Worm (Caenorhabditis elegans) whole organism, young adult: ENCODE results near the gene vha-7.

Experiments used
- B0035.1 ChIP-seq: sonication (generic microtip); optimal IDR thresholded peaks from 2 replicates; lab custom pipeline; 2016; ENCODE audit warnings: missing genetic modification characterization, mild to moderate bottlenecking, missing compliant biosample characterization, missing genotype, missing genetic modification reagents
- B0261.1 ChIP-seq: sonication (generic microtip); optimal IDR thresholded peaks from 2 replicates; lab custom pipeline; 2016; ENCODE audit warnings: mild to moderate bottlenecking, missing genetic modification characterization, moderate library complexity, missing compliant biosample characterization
- B0336.3 ChIP-seq: fragments of 200-800 bp; sonication (Bioruptor generic); IDR thresholded peaks from 2 replicates; pipeline ENCODE4 v1.3.6; 2022; ENCODE audit warnings: missing genetic modification characterization, missing compliant biosample characterization
- C17E4.6 ChIP-seq: fragments of 200-800 bp; sonication (Bioruptor generic); IDR thresholded peaks from 2 replicates; pipeline ENCODE4 v1.3.6; 2022; ENCODE audit warnings: missing genetic modification reagents, missing genetic modification characterization, missing compliant biosample characterization
- F10E7.11 ChIP-seq: sonication (generic microtip); optimal IDR thresholded peaks from 2 replicates; lab custom pipeline; 2017; ENCODE audit warnings: mild to moderate bottlenecking, missing genetic modification characterization, moderate library complexity, missing compliant biosample characterization
- F55B11.4 ChIP-seq: sonication (generic microtip); optimal IDR thresholded peaks from 2 replicates; lab custom pipeline; 2016; ENCODE audit warnings: missing compliant biosample characterization, missing genetic modification characterization, borderline replicate concordance; ENCODE audit not compliant: insufficient read depth
- K12H6.12 ChIP-seq: fragments of 200-800 bp; sonication (Bioruptor generic); optimal IDR thresholded peaks from 2 replicates; lab custom pipeline; 2018; ENCODE audit warnings: mild to moderate bottlenecking, missing genetic modification characterization, missing compliant biosample characterization
- Y53F4B.3 ChIP-seq: fragments of 200-800 bp; sonication (Bioruptor generic); IDR thresholded peaks from 2 replicates; pipeline ENCODE4 v1.3.6; 2022; ENCODE audit warnings: missing genetic modification reagents, missing genetic modification characterization, missing compliant biosample characterization
- Y79H2A.3 ChIP-seq: fragments of 200-800 bp; sonication (Bioruptor generic); conservative IDR thresholded peaks from 2 replicates; pipeline ENCODE4 v1.3.6; 2022; ENCODE audit warnings: missing genetic modification reagents, missing genetic modification characterization, missing compliant biosample characterization
- Y95B8A.8 ChIP-seq: fragments of 200-800 bp; sonication (Bioruptor generic); IDR thresholded peaks from 2 replicates; pipeline ENCODE4 v1.3.6; 2022; ENCODE audit warnings: missing genetic modification reagents, missing genetic modification characterization, missing compliant biosample characterization
- aptf-2 ChIP-seq: fragments of 200-800 bp; sonication (Bioruptor generic); conservative IDR thresholded peaks from 2 replicates; pipeline ENCODE4 v1.3.6; 2022; ENCODE audit warnings: missing genetic modification reagents, missing genetic modification characterization, missing compliant biosample characterization
- attf-3 ChIP-seq: fragments of 200-800 bp; sonication (Bioruptor generic); conservative IDR thresholded peaks from 2 replicates; pipeline ENCODE4 v1.3.6; 2022; ENCODE audit warnings: missing genetic modification reagents, missing genetic modification characterization, missing compliant biosample characterization
- attf-5 ChIP-seq: fragments of 200-800 bp; sonication (Bioruptor generic); optimal IDR thresholded peaks from 2 replicates; lab custom pipeline; 2018; ENCODE audit warnings: mild to moderate bottlenecking, missing genetic modification characterization, missing compliant biosample characterization
- attf-6 ChIP-seq: fragments of 200-800 bp; sonication (Bioruptor generic); IDR thresholded peaks from 2 replicates; pipeline ENCODE4 v1.3.6; 2022; ENCODE audit warnings: missing genetic modification reagents, missing genetic modification characterization, missing compliant biosample characterization
- bed-1 ChIP-seq: fragments of 200-800 bp; sonication (Bioruptor generic); IDR thresholded peaks from 2 replicates; pipeline ENCODE4 v1.3.6; 2022; ENCODE audit warnings: missing genetic modification reagents, missing genetic modification characterization, missing compliant biosample characterization
- ccch-3 ChIP-seq: fragments of 200-800 bp; sonication (Bioruptor generic); optimal IDR thresholded peaks from 2 replicates; lab custom pipeline; 2018; ENCODE audit warnings: mild to moderate bottlenecking, missing genetic modification characterization, missing compliant biosample characterization
- cebp-1 ChIP-seq, 2 experiments: fragments of 200-800 bp in 1 of 2; sonication (Bioruptor generic) in 1 of 2; sonication (generic microtip) in 1 of 2; IDR thresholded peaks in 1 of 2; optimal IDR thresholded peaks in 1 of 2; 2 replicates each; pipeline versions ENCODE4 v1.3.6 to Lab custom; 2017 to 2022; ENCODE audit warnings: missing compliant biosample characterization in 2 of 2, missing genetic modification characterization in 2 of 2, mild to moderate bottlenecking in 1 of 2, missing genetic modification reagents in 1 of 2, moderate library complexity in 1 of 2
- ceh-91 ChIP-seq: fragments of 200-800 bp; sonication (Bioruptor generic); IDR thresholded peaks from 2 replicates; pipeline ENCODE4 v1.3.6; 2022; ENCODE audit warnings: missing genetic modification reagents, missing genetic modification characterization, missing compliant biosample characterization
- chd-7 ChIP-seq: sonication (generic microtip); optimal IDR thresholded peaks from 2 replicates; lab custom pipeline; 2016; ENCODE audit warnings: mild to moderate bottlenecking, missing genetic modification characterization, moderate library complexity, missing compliant biosample characterization
- dox-1 ChIP-seq: fragments of 200-800 bp; sonication (Bioruptor generic); IDR thresholded peaks from 2 replicates; pipeline ENCODE4 v1.3.6; 2022; ENCODE audit warnings: missing genetic modification reagents, missing genetic modification characterization, missing compliant biosample characterization
- dpff-1 ChIP-seq: sonication (generic microtip); optimal IDR thresholded peaks from 2 replicates; lab custom pipeline; 2017; ENCODE audit warnings: mild to moderate bottlenecking, missing genetic modification characterization, missing compliant biosample characterization
- dpl-1 ChIP-seq: fragments of 150-350 bp; optimal IDR thresholded peaks from 2 replicates; lab custom pipeline; 2014; ENCODE audit warnings: missing biosample characterization, missing genetic modification reagents, missing genetic modification characterization
- efl-1 ChIP-seq: fragments of 150-350 bp; optimal IDR thresholded peaks from 2 replicates; lab custom pipeline; 2014; ENCODE audit warnings: missing biosample characterization, missing genetic modification reagents, missing genetic modification characterization
- egl-18 ChIP-seq: fragments of 200-800 bp; sonication (Bioruptor generic); IDR thresholded peaks from 2 replicates; pipeline ENCODE4 v1.3.6; 2022; ENCODE audit warnings: missing genetic modification reagents, missing genetic modification characterization, missing compliant biosample characterization
- him-1 ChIP-seq: sonication (generic microtip); optimal IDR thresholded peaks from 2 replicates; lab custom pipeline; 2016; ENCODE audit warnings: missing genotype, missing genetic modification reagents, missing genetic modification characterization, missing compliant biosample characterization
- hlh-26 ChIP-seq: fragments of 200-800 bp; sonication (Bioruptor generic); conservative IDR thresholded peaks from 2 replicates; pipeline ENCODE4 v1.3.6; 2022; ENCODE audit warnings: missing genetic modification reagents, missing genetic modification characterization, missing compliant biosample characterization
- hrde-1 ChIP-seq: sonication (generic microtip); optimal IDR thresholded peaks from 2 replicates; lab custom pipeline; 2016; ENCODE audit warnings: missing genetic modification characterization, mild to moderate bottlenecking, missing compliant biosample characterization, moderate library complexity, missing genotype, missing genetic modification reagents, borderline replicate concordance
- let-526 ChIP-seq: fragments of 200-800 bp; sonication (Bioruptor generic); IDR thresholded peaks from 2 replicates; pipeline ENCODE4 v1.3.6; 2022; ENCODE audit warnings: missing genetic modification reagents, missing genetic modification characterization, missing compliant biosample characterization
- lin-54 ChIP-seq: fragments of 200-800 bp; sonication (Bioruptor generic); optimal IDR thresholded peaks from 2 replicates; lab custom pipeline; 2018; ENCODE audit warnings: mild to moderate bottlenecking, missing genetic modification characterization, missing compliant biosample characterization
- madf-10 ChIP-seq: sonication (generic microtip); optimal IDR thresholded peaks from 2 replicates; lab custom pipeline; 2016; ENCODE audit warnings: mild to moderate bottlenecking, missing genetic modification characterization, missing compliant biosample characterization
- mcd-1 ChIP-seq: fragments of 200-800 bp; sonication (Bioruptor generic); IDR thresholded peaks from 2 replicates; pipeline ENCODE4 v1.3.6; 2022; ENCODE audit warnings: missing genetic modification reagents, missing genetic modification characterization, missing compliant biosample characterization
- mxl-1 ChIP-seq: sonication (generic microtip); optimal IDR thresholded peaks from 2 replicates; lab custom pipeline; 2016; ENCODE audit warnings: missing genetic modification characterization, missing compliant biosample characterization
- nfya-1 ChIP-seq: sonication (generic microtip); optimal IDR thresholded peaks from 2 replicates; lab custom pipeline; 2017; ENCODE audit warnings: antibody characterized with exemption, missing compliant biosample characterization, missing genetic modification characterization, borderline replicate concordance; ENCODE audit not compliant: insufficient read depth
- nfyb-1 ChIP-seq: fragments of 200-800 bp; sonication (Bioruptor generic); IDR thresholded peaks from 2 replicates; pipeline ENCODE4 v1.3.6; 2022; ENCODE audit warnings: missing genetic modification reagents, missing genetic modification characterization, missing compliant biosample characterization
- nhr-179 ChIP-seq: sonication (generic microtip); optimal IDR thresholded peaks from 2 replicates; lab custom pipeline; 2016; ENCODE audit warnings: mild to moderate bottlenecking, missing genetic modification characterization, missing compliant biosample characterization
- nhr-80 ChIP-seq: sonication (generic microtip); optimal IDR thresholded peaks from 2 replicates; lab custom pipeline; 2016; ENCODE audit warnings: missing genetic modification characterization, missing compliant biosample characterization
- sdz-38 ChIP-seq: sonication (generic microtip); optimal IDR thresholded peaks from 2 replicates; lab custom pipeline; 2016; ENCODE audit warnings: missing genotype, missing genetic modification characterization, missing compliant biosample characterization
- sea-2 ChIP-seq: fragments of 200-800 bp; sonication (Bioruptor generic); IDR thresholded peaks from 2 replicates; pipeline ENCODE4 v1.3.6; 2022; ENCODE audit warnings: missing genetic modification characterization, missing compliant biosample characterization
- tbp1 ChIP-seq: fragments of 200-800 bp; sonication (Bioruptor generic); optimal IDR thresholded peaks from 2 replicates; lab custom pipeline; 2018; ENCODE audit warnings: mild to moderate bottlenecking, missing genetic modification characterization, missing compliant biosample characterization
- tlf-1 ChIP-seq: fragments of 200-800 bp; sonication (Bioruptor generic); optimal IDR thresholded peaks from 2 replicates; lab custom pipeline; 2018; ENCODE audit warnings: mild to moderate bottlenecking, missing genetic modification characterization, missing compliant biosample characterization
- unc-130 ChIP-seq: sonication (generic microtip); optimal IDR thresholded peaks from 2 replicates; lab custom pipeline; 2016; ENCODE audit warnings: missing genetic modification reagents, missing genetic modification characterization, missing compliant biosample characterization
- ztf-22 ChIP-seq: fragments of 200-800 bp; sonication (Bioruptor generic); optimal IDR thresholded peaks from 2 replicates; lab custom pipeline; 2018; ENCODE audit warnings: mild to moderate bottlenecking, missing genetic modification characterization, moderate library complexity, missing compliant biosample characterization
- ztf-28 ChIP-seq: fragments of 200-800 bp; sonication (Bioruptor generic); IDR thresholded peaks from 2 replicates; pipeline ENCODE4 v1.3.6; 2022; ENCODE audit warnings: missing genetic modification reagents, missing genetic modification characterization, missing compliant biosample characterization
- ztf-6 ChIP-seq: fragments of 200-800 bp; sonication (Bioruptor generic); IDR thresholded peaks from 2 replicates; pipeline ENCODE4 v1.3.6; 2022; ENCODE audit warnings: missing genetic modification reagents, missing genetic modification characterization, missing compliant biosample characterization

vha-7 gene

ce11 chrIV:12594574-12594973 lies 45.7 kb upstream of the vha-7 start (continued):
- TF ChIP-seq mcd-1 (GFP tag; lab: Robert Waterston, UW) (peak; percentile 76), B0035.1 (tag; lab: Kevin White, UChicago) (peak; percentile 42), ztf-6 (GFP tag; lab: Robert Waterston, UW) (no peak), him-1 (peak; percentile 81), B0336.3 (peak; percentile 71), B0261.1 (peak; percentile 86), sdz-38 (no peak), Y95B8A.8 (peak; percentile 77), nfya-1 (tag; lab: Kevin White, UChicago) (no peak), efl-1 (GFP tag; lab: Kevin White, UChicago) (peak; percentile 2), lin-54 (peak; percentile 64), ceh-91 (GFP tag; lab: Robert Waterston, UW) (peak; percentile 56), Y53F4B.3 (GFP tag; lab: Robert Waterston, UW) (peak; percentile 81), aptf-2 (GFP tag; lab: Robert Waterston, UW) (0 out of 2 replicates have a peak, but pooled peaks have one; percentile 59), ccch-3 (GFP tag; lab: Kevin White, UChicago) (no peak), F10E7.11 (tag; lab: Kevin White, UChicago) (no peak)

- TF ChIP-seq attf-5 (GFP tag; lab: Kevin White, UChicago) (no peak), attf-3 (GFP tag; lab: Robert Waterston, UW) (no peak), hrde-1 (tag; lab: Kevin White, UChicago) (no peak), K12H6.12 (no peak), dpff-1 (no peak), Y79H2A.3 (GFP tag; lab: Robert Waterston, UW) (no peak), nhr-179 (no peak), ztf-22 (GFP tag; lab: Kevin White, UChicago) (no peak), bed-1 (GFP tag; lab: Robert Waterston, UW) (no peak), unc-130 (GFP tag; lab: Kevin White, UChicago) (no peak), egl-18 (GFP tag; lab: Robert Waterston, UW) (no peak), mxl-1 (tag; lab: Kevin White, UChicago) (no peak), dpl-1 (GFP tag; lab: Kevin White, UChicago) (no peak), lin-54 (no peak), sea-2 (no peak), B0261.1 (no peak), cebp-1 (GFP tag; IDR thresholded peaks at IDR 0.05; lab: Robert Waterston, UW) (no peak), cebp-1 (tag; optimal IDR thresholded peaks at IDR 0.05; lab: Kevin White, UChicago) (no peak)
Measured at ce11 chrIV:12596960-12597359, 43.3 kb upstream of the vha-7 start.

ce11 chrIV:12599158-12599557 lies 41.1 kb upstream of the vha-7 start, which contains the start of gene pgp-1:
TSS of gene pgp-1 (minus strand) at chrIV:12599169.
- TF ChIP-seq Y79H2A.3 (GFP tag; lab: Robert Waterston, UW), result no peak
- 0 out of 2 replicates have a peak, but pooled peaks have one; percentile 28 for TF ChIP-seq dox-1 (GFP tag; lab: Robert Waterston, UW)
- TF ChIP-seq ztf-28 (GFP tag; lab: Robert Waterston, UW), result no peak
- peak; percentile 88 for TF ChIP-seq nhr-80 (tag; lab: Kevin White, UChicago)
- no peak for TF ChIP-seq cebp-1 (GFP tag; IDR thresholded peaks at IDR 0.05; lab: Robert Waterston, UW)
- peak; percentile 16 for TF ChIP-seq cebp-1 (tag; optimal IDR thresholded peaks at IDR 0.05; lab: Kevin White, UChicago)

ce11 chrIV:12600941-12601340 lies 39.3 kb upstream of the vha-7 start:
- TF ChIP-seq nfyb-1 (GFP tag; lab: Robert Waterston, UW) (no peak), chd-7 (tag; lab: Kevin White, UChicago) (no peak), madf-10 (tag; lab: Kevin White, UChicago) (peak; percentile 46), hlh-26 (GFP tag; lab: Robert Waterston, UW) (no peak), F55B11.4 (tag; lab: Kevin White, UChicago) (no peak), attf-6 (no peak), C17E4.6 (GFP tag; lab: Robert Waterston, UW) (no peak), dox-1 (GFP tag; lab: Robert Waterston, UW) (peak; percentile 72), let-526 (no peak), tbp1 (peak; percentile 50), cebp-1 (GFP tag; IDR thresholded peaks at IDR 0.05; lab: Robert Waterston, UW) (peak; percentile 89), cebp-1 (tag; optimal IDR thresholded peaks at IDR 0.05; lab: Kevin White, UChicago) (peak; percentile 92), ztf-22 (GFP tag; lab: Kevin White, UChicago) (peak; percentile 81), attf-5 (GFP tag; lab: Kevin White, UChicago) (peak; percentile 33), tlf-1 (GFP tag; lab: Kevin White, UChicago) (peak; percentile 19)
